Worm (Caenorhabditis elegans) whole organism, L3 larva: ENCODE results near the gene cft-1.

Experiments used
- R02D3.7 ChIP-seq: fragments of 150-350 bp; optimal IDR thresholded peaks from 2 replicates; lab custom pipeline; 2014; ENCODE audit warnings: missing biosample characterization, missing genetic modification characterization
- ZK546.5 ChIP-seq: sonication (generic microtip); optimal IDR thresholded peaks from 2 replicates; lab custom pipeline; 2017; ENCODE audit warnings: missing biosample characterization, missing genetic modification characterization
- ama-1 ChIP-seq: fragments of 150-350 bp; optimal IDR thresholded peaks from 2 replicates; lab custom pipeline; 2018
- ceh-16 ChIP-seq: sonication (generic microtip); optimal IDR thresholded peaks from 2 replicates; lab custom pipeline; 2017; ENCODE audit warnings: missing biosample characterization, missing genetic modification characterization
- ceh-28 ChIP-seq: fragments of 150-350 bp; optimal IDR thresholded peaks from 2 replicates; lab custom pipeline; 2014; ENCODE audit warnings: missing biosample characterization, missing genetic modification reagents, missing genetic modification characterization
- ceh-82 ChIP-seq: fragments of 150-350 bp; optimal IDR thresholded peaks from 2 replicates; lab custom pipeline; 2014; ENCODE audit warnings: missing biosample characterization, missing genetic modification characterization
- daf-12 ChIP-seq: fragments of 150-350 bp; optimal IDR thresholded peaks from 2 replicates; lab custom pipeline; 2014; ENCODE audit warnings: missing biosample characterization, missing genetic modification reagents, missing genetic modification characterization
- egl-27 ChIP-seq: sonication (generic microtip); optimal IDR thresholded peaks from 4 replicates; lab custom pipeline; 2017; ENCODE audit warnings: missing biosample characterization, missing genetic modification reagents, missing genetic modification characterization
- egl-5 ChIP-seq: fragments of 150-350 bp; optimal IDR thresholded peaks from 2 replicates; lab custom pipeline; 2017; ENCODE audit warnings: missing biosample characterization, missing genetic modification reagents, missing genetic modification characterization, inconsistent platforms
- elt-1 ChIP-seq: fragments of 150-350 bp; optimal IDR thresholded peaks from 2 replicates; lab custom pipeline; 2014; ENCODE audit warnings: missing biosample characterization, missing genetic modification characterization
- elt-2 ChIP-seq: sonication (generic microtip); optimal IDR thresholded peaks from 2 replicates; lab custom pipeline; 2016; ENCODE audit warnings: missing genetic modification reagents, mild to moderate bottlenecking, missing genetic modification characterization, missing compliant biosample characterization
- elt-3 ChIP-seq, 3 experiments: fragments of 150-350 bp in 1 of 3; sonication (generic microtip) in 2 of 3; optimal IDR thresholded peaks; 2 replicates in 2 of 3; 4 replicates in 1 of 3; lab custom pipeline; 2014 to 2017; ENCODE audit warnings: missing biosample characterization in 3 of 3, missing genetic modification characterization in 3 of 3
- eor-1 ChIP-seq, 2 experiments: fragments of 150-350 bp; optimal IDR thresholded peaks; 2 replicates each; lab custom pipeline; 2014 to 2018; ENCODE audit warnings: missing biosample characterization in 2 of 2, missing genetic modification characterization in 2 of 2
- fkh-10 ChIP-seq: sonication (generic microtip); optimal IDR thresholded peaks from 2 replicates; lab custom pipeline; 2017; ENCODE audit warnings: missing biosample characterization, missing genetic modification reagents, missing genetic modification characterization
- fkh-2 ChIP-seq: fragments of 150-350 bp; optimal IDR thresholded peaks from 2 replicates; lab custom pipeline; 2014; ENCODE audit warnings: missing biosample characterization, missing genetic modification reagents, missing genetic modification characterization
- fos-1 ChIP-seq: fragments of 150-350 bp; optimal IDR thresholded peaks from 2 replicates; lab custom pipeline; 2014; ENCODE audit warnings: missing biosample characterization, missing genetic modification characterization
- hmg-11 ChIP-seq: sonication (generic microtip); optimal IDR thresholded peaks from 2 replicates; lab custom pipeline; 2016; ENCODE audit warnings: missing genetic modification characterization, missing compliant biosample characterization
- jun-1 ChIP-seq: fragments of 150-350 bp; optimal IDR thresholded peaks from 2 replicates; lab custom pipeline; 2014; ENCODE audit warnings: missing biosample characterization, missing genetic modification reagents, missing genetic modification characterization
- lin-15B ChIP-seq: fragments of 150-350 bp; optimal IDR thresholded peaks from 2 replicates; lab custom pipeline; 2014; ENCODE audit warnings: missing biosample characterization, missing genetic modification characterization
- lin-39 ChIP-seq: fragments of 150-350 bp; optimal IDR thresholded peaks from 2 replicates; lab custom pipeline; 2018; ENCODE audit warnings: missing biosample characterization, missing genetic modification reagents, missing genetic modification characterization
- lsy-12 ChIP-seq: sonication (generic microtip); optimal IDR thresholded peaks from 2 replicates; lab custom pipeline; 2016; ENCODE audit warnings: mild to moderate bottlenecking, missing genetic modification characterization, missing compliant biosample characterization
- mdl-1 ChIP-seq: fragments of 150-350 bp; optimal IDR thresholded peaks from 2 replicates; lab custom pipeline; 2014; ENCODE audit warnings: missing biosample characterization, missing genetic modification characterization
- mml-1 ChIP-seq: fragments of 150-350 bp; sonication (generic microtip); optimal IDR thresholded peaks from 3 replicates; lab custom pipeline; 2014; ENCODE audit warnings: missing biosample characterization, missing genetic modification characterization
- nfya-1 ChIP-seq: sonication (generic microtip); optimal IDR thresholded peaks from 2 replicates; lab custom pipeline; 2017; ENCODE audit warnings: missing genetic modification characterization, mild to moderate bottlenecking, missing compliant biosample characterization, antibody characterized with exemption, moderate library complexity; ENCODE audit not compliant: insufficient read depth
- nhr-11 ChIP-seq: fragments of 150-350 bp; optimal IDR thresholded peaks from 2 replicates; lab custom pipeline; 2014; ENCODE audit warnings: missing biosample characterization, missing genetic modification characterization
- nhr-23 ChIP-seq: fragments of 150-350 bp; optimal IDR thresholded peaks from 2 replicates; lab custom pipeline; 2014; ENCODE audit warnings: missing biosample characterization, missing genetic modification reagents, missing genetic modification characterization
- nhr-237 ChIP-seq: fragments of 150-350 bp; optimal IDR thresholded peaks from 2 replicates; lab custom pipeline; 2014; ENCODE audit warnings: missing biosample characterization, missing genetic modification characterization
- nhr-25 ChIP-seq: sonication (generic microtip); optimal IDR thresholded peaks from 2 replicates; lab custom pipeline; 2017; ENCODE audit warnings: missing biosample characterization, missing genetic modification characterization
- nhr-28 ChIP-seq: fragments of 150-350 bp; optimal IDR thresholded peaks from 2 replicates; lab custom pipeline; 2014; ENCODE audit warnings: missing biosample characterization, missing genetic modification characterization
- nhr-43 ChIP-seq: sonication (generic microtip); optimal IDR thresholded peaks from 2 replicates; lab custom pipeline; 2016; ENCODE audit warnings: mild to moderate bottlenecking, missing genetic modification characterization, missing compliant biosample characterization; ENCODE audit not compliant: poor library complexity, severe bottlenecking
- nhr-67 ChIP-seq: fragments of 150-350 bp; optimal IDR thresholded peaks from 2 replicates; lab custom pipeline; 2014; ENCODE audit warnings: missing biosample characterization, missing genetic modification characterization
- nhr-77 ChIP-seq: fragments of 150-350 bp; optimal IDR thresholded peaks from 2 replicates; lab custom pipeline; 2014; ENCODE audit warnings: missing biosample characterization, missing genetic modification characterization
- pha-4 ChIP-seq: fragments of 150-350 bp; optimal IDR thresholded peaks from 2 replicates; lab custom pipeline; 2014; ENCODE audit warnings: missing biosample characterization, missing genetic modification reagents, missing genetic modification characterization
- pqm-1 ChIP-seq: fragments of 150-350 bp; optimal IDR thresholded peaks from 2 replicates; lab custom pipeline; 2017; ENCODE audit warnings: missing biosample characterization, missing genetic modification characterization, inconsistent platforms
- sea-2 ChIP-seq: fragments of 150-350 bp; sonication (generic microtip); optimal IDR thresholded peaks from 4 replicates; lab custom pipeline; 2014; ENCODE audit warnings: missing biosample characterization, missing genetic modification reagents, missing genetic modification characterization
- skn-1 ChIP-seq: fragments of 150-350 bp; optimal IDR thresholded peaks from 2 replicates; lab custom pipeline; 2014; ENCODE audit warnings: missing biosample characterization, missing genetic modification characterization
- snpc-4 ChIP-seq: fragments of 150-350 bp; optimal IDR thresholded peaks from 2 replicates; lab custom pipeline; 2014; ENCODE audit warnings: missing biosample characterization, missing genetic modification characterization
- tbx-2 ChIP-seq: sonication (generic microtip); optimal IDR thresholded peaks from 2 replicates; lab custom pipeline; 2016; ENCODE audit warnings: mild to moderate bottlenecking, missing genetic modification characterization, missing compliant biosample characterization
- unc-62 ChIP-seq: fragments of 150-350 bp; sonication (generic microtip); optimal IDR thresholded peaks from 4 replicates; lab custom pipeline; 2014; ENCODE audit warnings: missing biosample characterization, missing genetic modification reagents, missing genetic modification characterization
- zag-1 ChIP-seq: fragments of 150-350 bp; optimal IDR thresholded peaks from 2 replicates; lab custom pipeline; 2014; ENCODE audit warnings: missing biosample characterization, missing genetic modification characterization
- ztf-11 ChIP-seq: fragments of 150-350 bp; optimal IDR thresholded peaks from 2 replicates; lab custom pipeline; 2014; ENCODE audit warnings: missing biosample characterization, missing genetic modification characterization
- ztf-4 ChIP-seq: fragments of 150-350 bp; optimal IDR thresholded peaks from 2 replicates; lab custom pipeline; 2014; ENCODE audit warnings: missing biosample characterization, missing genetic modification characterization

The cft-1 gene

DNA sequence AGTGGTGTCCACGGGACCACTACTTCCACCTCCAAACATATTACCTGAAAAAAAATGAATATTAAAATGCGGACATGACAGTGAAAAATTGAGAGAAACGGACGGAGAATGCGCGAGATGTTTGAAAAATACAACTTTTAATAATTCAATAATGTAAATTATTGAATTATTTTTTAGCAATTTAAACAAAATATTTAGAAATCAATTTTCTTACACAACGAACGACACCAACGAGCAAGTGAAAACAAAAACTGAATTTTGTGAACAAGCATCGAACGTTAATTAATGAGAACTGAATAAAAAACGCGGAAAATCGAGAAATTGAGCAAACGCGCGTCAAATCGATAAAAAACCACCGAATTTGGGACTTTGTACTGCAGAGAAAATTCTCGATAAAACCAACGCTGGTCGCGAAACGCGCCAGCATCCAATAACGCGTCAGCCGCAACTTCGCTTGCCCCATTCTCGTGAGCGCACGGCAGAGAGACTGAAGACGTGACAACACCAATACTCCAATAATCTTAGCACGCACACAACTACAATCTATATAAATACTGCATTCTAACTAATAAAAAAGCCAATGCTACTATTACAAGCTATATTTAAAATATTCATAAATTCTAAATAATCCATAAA, 33.7 kb upstream of the cft-1 start, which contains the start of the genes dnj-19 and nhr-47:
TSS of gene dnj-19 (minus strand) at position 51 of the 636 bp plus-strand sequence.
TSS of gene nhr-47 (plus strand) at position 447 of the 636 bp plus-strand sequence.
- TF ChIP-seq jun-1 (tag; lab: Kevin White, UChicago): peak; percentile 91
- TF ChIP-seq pha-4 (tag; lab: Kevin White, UChicago): peak; percentile 85
- peak; percentile 48 for TF ChIP-seq egl-27 (tag; lab: Kevin White, UChicago)
- TF ChIP-seq pqm-1 (tag; lab: Kevin White, UChicago): peak; percentile 26
- TF ChIP-seq nhr-77 (tag; lab: Kevin White, UChicago): peak; percentile 21
- TF ChIP-seq elt-2 (tag; lab: Kevin White, UChicago): peak; percentile 80
- peak; percentile 59 for TF ChIP-seq ztf-4
- TF ChIP-seq nhr-28 (tag; lab: Kevin White, UChicago): no peak
- peak; percentile 70 for TF ChIP-seq R02D3.7 (tag; lab: Kevin White, UChicago)
- no peak for TF ChIP-seq nhr-11 (tag; lab: Kevin White, UChicago)
- TF ChIP-seq ZK546.5 (tag; lab: Kevin White, UChicago): no peak
- TF ChIP-seq ama-1 (lab: Kevin White, UChicago): peak; percentile 68
- peak; percentile 91 for TF ChIP-seq nhr-23 (tag; lab: Kevin White, UChicago)
- peak; percentile 24 for TF ChIP-seq mdl-1 (tag; lab: Kevin White, UChicago)
- TF ChIP-seq hmg-11 (tag; lab: Kevin White, UChicago): peak; percentile 82
- peak; percentile 92 for TF ChIP-seq lin-39 (tag; lab: Kevin White, UChicago)
- TF ChIP-seq sea-2: no peak
- peak; percentile 92 for TF ChIP-seq nhr-25
- peak; percentile 87 for TF ChIP-seq ceh-28
- TF ChIP-seq elt-3 (tag; optimal IDR thresholded peaks at IDR 0.05; lab: Kevin White, UChicago): no peak
- TF ChIP-seq elt-1 (tag; lab: Kevin White, UChicago): peak; percentile 21
- TF ChIP-seq fkh-10 (GFP tag; lab: Kevin White, UChicago): peak; percentile 56
- no peak for TF ChIP-seq nhr-67 (tag; lab: Kevin White, UChicago)
- peak; percentile 93 for TF ChIP-seq lsy-12 (tag; lab: Kevin White, UChicago)
- TF ChIP-seq nfya-1 (tag; lab: Kevin White, UChicago): peak; percentile 89
- no peak for TF ChIP-seq daf-12 (tag; lab: Kevin White, UChicago)
- no peak for TF ChIP-seq fos-1 (tag; lab: Kevin White, UChicago)
- peak; percentile 84 for TF ChIP-seq lin-15B (tag; lab: Kevin White, UChicago)
- TF ChIP-seq fkh-2 (tag; lab: Kevin White, UChicago): no peak
- TF ChIP-seq tbx-2 (tag; lab: Kevin White, UChicago): peak; percentile 90
- no peak for TF ChIP-seq zag-1 (tag; lab: Kevin White, UChicago)
- TF ChIP-seq ztf-11: no peak
- no peak for TF ChIP-seq eor-1 (tag; optimal IDR thresholded peaks at IDR 0.05; lab: Kevin White, UChicago)
- TF ChIP-seq egl-5: peak; percentile 42
- peak; percentile 85 for TF ChIP-seq skn-1 (tag; lab: Kevin White, UChicago)
- TF ChIP-seq ceh-82: peak; percentile 66
- TF ChIP-seq snpc-4 (tag; lab: Kevin White, UChicago): peak; percentile 86
- no peak for TF ChIP-seq nhr-237 (tag; lab: Kevin White, UChicago)
- no peak for TF ChIP-seq unc-62 (GFP tag; lab: Kevin White, UChicago)
- TF ChIP-seq mml-1 (tag; lab: Kevin White, UChicago): no peak
- TF ChIP-seq ceh-16 (tag; lab: Kevin White, UChicago): no peak
- TF ChIP-seq nhr-43 (tag; lab: Kevin White, UChicago): peak; percentile 87

- no peak for TF ChIP-seq ama-1 (lab: Kevin White, UChicago)
- no peak for TF ChIP-seq skn-1 (tag; lab: Kevin White, UChicago)
- TF ChIP-seq nhr-67 (tag; lab: Kevin White, UChicago): no peak
- no peak for TF ChIP-seq hmg-11 (tag; lab: Kevin White, UChicago)
- no peak for TF ChIP-seq pha-4 (tag; lab: Kevin White, UChicago)
- TF ChIP-seq snpc-4 (tag; lab: Kevin White, UChicago): no peak
- TF ChIP-seq nhr-77 (tag; lab: Kevin White, UChicago): no peak
- TF ChIP-seq pqm-1 (tag; lab: Kevin White, UChicago): no peak
- no peak for TF ChIP-seq ztf-4
- no peak for TF ChIP-seq ceh-82
- TF ChIP-seq fkh-10 (GFP tag; lab: Kevin White, UChicago): no peak
- no peak for TF ChIP-seq fos-1 (tag; lab: Kevin White, UChicago)
- TF ChIP-seq, all 47 proteins: peak for 0
These were observed 29.5 kb upstream of the cft-1 start for ce11 chrV:5509134-5509533.
